Fruit fly (Drosophila melanogaster) whole organism, embryonic: Measurements from ENCODE around the gene Invadolysin.

ENCODE experiments used
- Ada2b ChIP-seq: fragments of 200-800 bp; sonication (Bioruptor generic); IDR thresholded peaks from 2 replicates; pipeline ENCODE4 v1.3.6; 2022; ENCODE audit warnings: missing biosample characterization, missing genetic modification characterization
- CG10366 ChIP-seq: fragments of 200-800 bp; sonication (Bioruptor generic); IDR thresholded peaks from 2 replicates; pipeline ENCODE4 v1.3.6; 2022; ENCODE audit warnings: missing biosample characterization, missing genetic modification characterization
- CG10462 ChIP-seq: fragments of 200-800 bp; sonication (Bioruptor generic); optimal IDR thresholded peaks from 2 replicates; lab custom pipeline; 2016; ENCODE audit warnings: missing biosample characterization, missing genetic modification characterization
- CG10979 ChIP-seq: fragments of 200-800 bp; sonication (Bioruptor generic); optimal IDR thresholded peaks from 2 replicates; lab custom pipeline; 2018; ENCODE audit warnings: missing biosample characterization, mild to moderate bottlenecking, missing genetic modification characterization, moderate library complexity
- CG11695 ChIP-seq: fragments of 200-800 bp; sonication (Bioruptor generic); IDR thresholded peaks from 3 replicates; pipeline ENCODE4 v1.3.6; 2022; ENCODE audit warnings: missing biosample characterization, missing genetic modification characterization
- CG13123 ChIP-seq: fragments of 200-800 bp; sonication (Bioruptor generic); optimal IDR thresholded peaks from 2 replicates; lab custom pipeline; 2016; ENCODE audit warnings: missing biosample characterization, missing genetic modification characterization
- CG14667 ChIP-seq: fragments of 200-800 bp; sonication (Bioruptor generic); IDR thresholded peaks from 2 replicates; pipeline ENCODE4 v1.3.6; 2022; ENCODE audit warnings: missing biosample characterization, missing genetic modification characterization
- CG14710 ChIP-seq: fragments of 200-800 bp; sonication (Bioruptor generic); optimal IDR thresholded peaks from 3 replicates; lab custom pipeline; 2019; ENCODE audit warnings: missing biosample characterization, mild to moderate bottlenecking, missing genetic modification characterization, moderate library complexity
- CG15514 ChIP-seq: fragments of 200-800 bp; sonication (Bioruptor generic); optimal IDR thresholded peaks from 3 replicates; lab custom pipeline; 2017; ENCODE audit warnings: missing biosample characterization, missing genetic modification characterization, mild to moderate bottlenecking, moderate library complexity, missing genetic modification reagents
- CG17568 ChIP-seq: fragments of 200-800 bp; sonication (Bioruptor generic); optimal IDR thresholded peaks from 2 replicates; lab custom pipeline; 2018; ENCODE audit warnings: missing biosample characterization, mild to moderate bottlenecking, missing genetic modification characterization, moderate library complexity
- CG17802 ChIP-seq: fragments of 200-800 bp; sonication (Bioruptor generic); optimal IDR thresholded peaks from 2 replicates; lab custom pipeline; 2018; ENCODE audit warnings: missing biosample characterization, mild to moderate bottlenecking, missing genetic modification characterization, moderate library complexity
- CG2120 ChIP-seq: fragments of 200-800 bp; sonication (Bioruptor generic); optimal IDR thresholded peaks from 3 replicates; lab custom pipeline; 2016; ENCODE audit warnings: missing biosample characterization, missing genetic modification characterization
- CG3281 ChIP-seq: fragments of 200-800 bp; sonication (Bioruptor generic); optimal IDR thresholded peaks from 3 replicates; lab custom pipeline; 2017; ENCODE audit warnings: missing biosample characterization, mild to moderate bottlenecking, missing genetic modification characterization
- CG3838 ChIP-seq: fragments of 200-800 bp; sonication (Bioruptor generic); optimal IDR thresholded peaks from 3 replicates; lab custom pipeline; 2016; ENCODE audit warnings: missing biosample characterization, missing genetic modification characterization
- CG5245 ChIP-seq: fragments of 200-800 bp; sonication (Bioruptor generic); optimal IDR thresholded peaks from 3 replicates; lab custom pipeline; 2016; ENCODE audit warnings: missing biosample characterization, missing genetic modification characterization
- CG6765 ChIP-seq: fragments of 200-800 bp; sonication (Bioruptor generic); optimal IDR thresholded peaks from 3 replicates; lab custom pipeline; 2017; ENCODE audit warnings: missing biosample characterization, mild to moderate bottlenecking, missing genetic modification characterization
- CG7839 ChIP-seq: fragments of 200-800 bp; sonication (Bioruptor generic); optimal IDR thresholded peaks from 3 replicates; lab custom pipeline; 2018; ENCODE audit warnings: missing biosample characterization, mild to moderate bottlenecking, missing genetic modification characterization, moderate library complexity
- Chrac-16 ChIP-seq: fragments of 200-800 bp; sonication (Bioruptor generic); optimal IDR thresholded peaks from 3 replicates; lab custom pipeline; 2016; ENCODE audit warnings: missing biosample characterization, missing genetic modification characterization
- E2f1 ChIP-seq: fragments of 200-800 bp; sonication (Bioruptor generic); IDR thresholded peaks from 2 replicates; pipeline ENCODE4 v1.3.6; 2022; ENCODE audit warnings: missing biosample characterization, missing genetic modification characterization
- Lim3 ChIP-seq: fragments of 200-800 bp; sonication (Bioruptor generic); IDR thresholded peaks from 2 replicates; pipeline ENCODE4 v1.3.6; 2022; ENCODE audit warnings: missing biosample characterization, missing genetic modification characterization
- Mad ChIP-seq: fragments of 200-800 bp; sonication (Bioruptor generic); optimal IDR thresholded peaks from 2 replicates; lab custom pipeline; 2016; ENCODE audit warnings: missing biosample characterization, missing genetic modification characterization
- PHDP ChIP-seq: fragments of 200-800 bp; sonication (Bioruptor generic); optimal IDR thresholded peaks from 3 replicates; lab custom pipeline; 2018; ENCODE audit warnings: missing biosample characterization, mild to moderate bottlenecking, missing genetic modification characterization, moderate library complexity
- Rx ChIP-seq: fragments of 200-800 bp; sonication (Bioruptor generic); IDR thresholded peaks from 2 replicates; pipeline ENCODE4 v1.3.6; 2022; ENCODE audit warnings: missing biosample characterization, missing genetic modification characterization
- ab ChIP-seq: fragments of 200-800 bp; sonication (Bioruptor generic); optimal IDR thresholded peaks from 2 replicates; lab custom pipeline; 2016; ENCODE audit warnings: missing biosample characterization, missing genetic modification characterization
- bcd ChIP-seq: fragments of 200-800 bp; sonication (Bioruptor generic); optimal IDR thresholded peaks from 2 replicates; lab custom pipeline; 2017; ENCODE audit warnings: missing biosample characterization, mild to moderate bottlenecking, missing genetic modification characterization
- bigmax ChIP-seq: fragments of 200-800 bp; sonication (Bioruptor generic); optimal IDR thresholded peaks from 2 replicates; lab custom pipeline; 2018; ENCODE audit warnings: missing biosample characterization, mild to moderate bottlenecking, missing genetic modification characterization
- bowl ChIP-seq: fragments of 200-800 bp; sonication (Bioruptor generic); IDR thresholded peaks from 2 replicates; pipeline ENCODE4 v1.3.6; 2022; ENCODE audit warnings: missing biosample characterization, missing genetic modification characterization
- br ChIP-seq: fragments of >200 bp; optimal IDR thresholded peaks from 2 replicates; lab custom pipeline; 2017
- btn ChIP-seq: fragments of 200-800 bp; sonication (Bioruptor generic); optimal IDR thresholded peaks from 2 replicates; lab custom pipeline; 2016; ENCODE audit warnings: missing biosample characterization, missing genetic modification characterization
- cas ChIP-seq: fragments of 200-800 bp; sonication (Bioruptor generic); IDR thresholded peaks from 2 replicates; pipeline ENCODE4 v1.3.6; 2022; ENCODE audit warnings: missing biosample characterization, missing genetic modification characterization
- croc ChIP-seq: fragments of 200-800 bp; sonication (Bioruptor generic); conservative IDR thresholded peaks from 3 replicates; pipeline ENCODE4 v1.3.6; 2022; ENCODE audit warnings: missing biosample characterization, missing genetic modification characterization
- da ChIP-seq: fragments of 200-800 bp; sonication (Bioruptor generic); optimal IDR thresholded peaks from 2 replicates; lab custom pipeline; 2016; ENCODE audit warnings: missing biosample characterization, missing genetic modification characterization
- ems ChIP-seq: fragments of 200-800 bp; sonication (Bioruptor generic); optimal IDR thresholded peaks from 3 replicates; lab custom pipeline; 2016; ENCODE audit warnings: missing biosample characterization, missing genetic modification characterization
- eve ChIP-seq, 2 experiments: fragments of >200 bp; optimal IDR thresholded peaks; 2 replicates each; lab custom pipeline; 2017; ENCODE audit warnings: missing biosample characterization in 2 of 2, missing genetic modification characterization in 2 of 2
- fd3F ChIP-seq: fragments of 200-800 bp; sonication (Bioruptor generic); optimal IDR thresholded peaks from 2 replicates; lab custom pipeline; 2018; ENCODE audit warnings: missing biosample characterization, mild to moderate bottlenecking, missing genetic modification characterization, moderate library complexity
- gcm ChIP-seq: fragments of 200-800 bp; sonication (Bioruptor generic); optimal IDR thresholded peaks from 2 replicates; lab custom pipeline; 2019; ENCODE audit warnings: missing biosample characterization, mild to moderate bottlenecking, missing genetic modification characterization, moderate library complexity
- hb ChIP-seq: fragments of 200-800 bp; sonication (Bioruptor generic); IDR thresholded peaks from 3 replicates; pipeline ENCODE4 v1.3.6; 2022; ENCODE audit warnings: missing biosample characterization, missing genetic modification characterization; ENCODE audit not compliant: partially characterized antibody
- jing ChIP-seq: fragments of 200-800 bp; sonication (Bioruptor generic); optimal IDR thresholded peaks from 2 replicates; lab custom pipeline; 2018; ENCODE audit warnings: missing biosample characterization, mild to moderate bottlenecking, missing genetic modification characterization
- ken ChIP-seq: fragments of 200-800 bp; sonication (Bioruptor generic); IDR thresholded peaks from 3 replicates; pipeline ENCODE4 v1.3.6; 2022; ENCODE audit warnings: missing biosample characterization, missing genetic modification characterization
- lilli ChIP-seq: fragments of 200-800 bp; sonication (Bioruptor generic); optimal IDR thresholded peaks from 3 replicates; lab custom pipeline; 2016; ENCODE audit warnings: missing biosample characterization, missing genetic modification characterization
- lmd ChIP-seq: fragments of 200-800 bp; sonication (Bioruptor generic); IDR thresholded peaks from 2 replicates; pipeline ENCODE4 v1.3.6; 2022; ENCODE audit warnings: missing biosample characterization, missing genetic modification characterization
- nmo ChIP-seq: fragments of 200-800 bp; sonication (Bioruptor generic); optimal IDR thresholded peaks from 2 replicates; lab custom pipeline; 2018; ENCODE audit warnings: missing biosample characterization, mild to moderate bottlenecking, missing genetic modification characterization, moderate library complexity
- pan ChIP-seq, 4 experiments: fragments of >200 bp in 3 of 4; fragments of 200-800 bp in 1 of 4; sonication (Bioruptor generic) in 1 of 4; optimal IDR thresholded peaks in 3 of 4; IDR thresholded peaks in 1 of 4; 2 replicates each; pipeline versions ENCODE4 v1.3.6 to Lab custom; 2017 to 2022; ENCODE audit warnings: missing biosample characterization in 2 of 4, missing genetic modification characterization in 2 of 4, mixed read lengths in 1 of 4
- peb ChIP-seq: fragments of 200-800 bp; sonication (Bioruptor generic); IDR thresholded peaks from 2 replicates; pipeline ENCODE4 v1.3.6; 2022; ENCODE audit warnings: missing biosample characterization, missing genetic modification characterization
- schlank ChIP-seq: fragments of 200-800 bp; sonication (Bioruptor generic); optimal IDR thresholded peaks from 2 replicates; lab custom pipeline; 2018; ENCODE audit warnings: missing biosample characterization, mild to moderate bottlenecking, missing genetic modification characterization
- sima ChIP-seq: fragments of 200-800 bp; sonication (Bioruptor generic); optimal IDR thresholded peaks from 2 replicates; lab custom pipeline; 2016; ENCODE audit warnings: missing biosample characterization, missing genetic modification characterization
- tin ChIP-seq: fragments of 200-800 bp; sonication (Bioruptor generic); optimal IDR thresholded peaks from 3 replicates; lab custom pipeline; 2016; ENCODE audit warnings: missing biosample characterization, missing genetic modification characterization
- ttk ChIP-seq: fragments of 200-800 bp; sonication (Bioruptor generic); IDR thresholded peaks from 2 replicates; pipeline ENCODE4 v2.1.2; 2022; ENCODE audit warnings: missing biosample characterization, missing genetic modification characterization
- unc-4 ChIP-seq: fragments of 200-800 bp; sonication (Bioruptor generic); IDR thresholded peaks from 2 replicates; pipeline ENCODE4 v1.3.6; 2022; ENCODE audit warnings: missing biosample characterization, missing genetic modification characterization; ENCODE audit not compliant: partially characterized antibody
- usp ChIP-seq: fragments of >200 bp; optimal IDR thresholded peaks from 2 replicates; lab custom pipeline; 2017; ENCODE audit warnings: missing biosample characterization, missing genetic modification characterization
- wdn ChIP-seq: fragments of 200-800 bp; sonication (Bioruptor generic); IDR thresholded peaks from 2 replicates; pipeline ENCODE4 v1.3.6; 2022; ENCODE audit warnings: missing biosample characterization, missing genetic modification characterization
- zfh2 ChIP-seq: fragments of 200-800 bp; sonication (Bioruptor generic); optimal IDR thresholded peaks from 2 replicates; lab custom pipeline; 2016; ENCODE audit warnings: missing biosample characterization, missing genetic modification characterization

The Invadolysin gene

dm6 chr3R:10130091-10130490 is 14.4 kb upstream of the Invadolysin start (continued):
- peak; percentile 1 for TF ChIP-seq zfh2
- no peak for TF ChIP-seq pan (optimal IDR thresholded peaks at IDR 0.05; lab: Kevin White, UChicago)
- peak in 1 of 2 experiments; percentile 72 for TF ChIP-seq pan (GFP tag; optimal IDR thresholded peaks at IDR 0.05 in 1 of 2, IDR thresholded peaks at IDR 0.05 in 1 of 2)
- no peak for TF ChIP-seq CG6765
- peak; percentile 14 for TF ChIP-seq ems (GFP tag; lab: Kevin White, UChicago)
- no peak for TF ChIP-seq da (GFP tag; lab: Kevin White, UChicago)
- no peak; the same call in 1 of the 2 replicates for TF ChIP-seq CG14667
- TF ChIP-seq croc (GFP tag; lab: Robert Waterston, UW) = peak; percentile 23; the same call in 1 of the 3 replicates
- TF ChIP-seq PHDP (tag; lab: Kevin White, UChicago) = peak; percentile 81
- peak; percentile 34 for TF ChIP-seq tin (GFP tag; lab: Kevin White, UChicago)
- TF ChIP-seq btn (GFP tag; lab: Kevin White, UChicago) = no peak
- TF ChIP-seq CG13123 (GFP tag; lab: Kevin White, UChicago) = no peak
- no peak for TF ChIP-seq bowl (GFP tag; lab: Robert Waterston, UW)
- TF ChIP-seq wdn (GFP tag; lab: Robert Waterston, UW) = peak; percentile 59; the same call in 1 of the 2 replicates
- peak; percentile 39 for TF ChIP-seq bcd (GFP tag; lab: Kevin White, UChicago)
- no peak for TF ChIP-seq peb (GFP tag; lab: Robert Waterston, UW)
- TF ChIP-seq CG14710 (tag; lab: Kevin White, UChicago) = peak; percentile 32
- peak; percentile 23 for TF ChIP-seq CG5245 (GFP tag; lab: Kevin White, UChicago)
- peak; percentile 38 for TF ChIP-seq CG15514
- TF ChIP-seq ttk (GFP tag; lab: Robert Waterston, UW) = peak; percentile 61
- no peak for TF ChIP-seq ab
- peak; percentile 64 for TF ChIP-seq nmo (GFP tag; lab: Kevin White, UChicago)
- no peak for TF ChIP-seq CG3838 (GFP tag; lab: Kevin White, UChicago)
- no peak for TF ChIP-seq Lim3
- peak; percentile 31 for TF ChIP-seq gcm (GFP tag; lab: Kevin White, UChicago)
- TF ChIP-seq Rx (GFP tag; lab: Robert Waterston, UW) = peak; percentile 51
- no peak for TF ChIP-seq bigmax (GFP tag; lab: Kevin White, UChicago)
- TF ChIP-seq unc-4 (GFP tag; lab: Robert Waterston, UW) = no peak
- TF ChIP-seq cas (GFP tag; lab: Robert Waterston, UW) = peak; percentile 51; the same call in 1 of the 2 replicates
- peak; percentile 75 for TF ChIP-seq lmd (GFP tag; lab: Robert Waterston, UW)
- no peak for TF ChIP-seq hb (GFP tag; lab: Robert Waterston, UW)
- TF ChIP-seq jing (GFP tag; lab: Kevin White, UChicago) = no peak
- peak; percentile 66 for TF ChIP-seq CG10366 (GFP tag; lab: Robert Waterston, UW)
- peak; percentile 76 for TF ChIP-seq CG7839 (tag; lab: Kevin White, UChicago)
- TF ChIP-seq CG10979 (tag; lab: Kevin White, UChicago) = peak; percentile 45
- no peak for TF ChIP-seq br (lab: Kevin White, UChicago)
- peak; percentile 28 for TF ChIP-seq Chrac-16 (GFP tag; lab: Kevin White, UChicago)
- no peak for TF ChIP-seq schlank (tag; lab: Kevin White, UChicago)
- peak; percentile 51 for TF ChIP-seq lilli (GFP tag; lab: Kevin White, UChicago)
- peak; percentile 65 for TF ChIP-seq E2f1
- TF ChIP-seq CG3281 (GFP tag; lab: Kevin White, UChicago) = peak; percentile 65
- TF ChIP-seq CG17568 (GFP tag; lab: Kevin White, UChicago) = peak; percentile 56
- TF ChIP-seq CG2120 = peak; percentile 81
- TF ChIP-seq usp = no peak
- peak; percentile 51 for TF ChIP-seq fd3F (GFP tag; lab: Kevin White, UChicago)
- TF ChIP-seq Mad (GFP tag; lab: Kevin White, UChicago) = no peak
- peak; percentile 50; the same call in 1 of the 2 replicates for TF ChIP-seq Ada2b (GFP tag; lab: Robert Waterston, UW)
- TF ChIP-seq eve (GFP tag; optimal IDR thresholded peaks at IDR 0.05; lab: Kevin White, UChicago) = peak in 1 of 2 experiments; percentile 65
- no peak for TF ChIP-seq ken (GFP tag; lab: Robert Waterston, UW)
- TF ChIP-seq CG11695 (GFP tag; lab: Robert Waterston, UW) = peak; percentile 83
- no peak for TF ChIP-seq sima
- TF ChIP-seq CG10462 = peak; percentile 8
- no peak for TF ChIP-seq CG17802 (tag; lab: Kevin White, UChicago)
